Fruit fly (Drosophila melanogaster): ENCODE data around the gene CG6813.

- TF ChIP-seq CG1621 (tag; optimal IDR thresholded peaks at IDR 0.05) = no peak
- TF ChIP-seq spab (GFP tag; optimal IDR thresholded peaks at IDR 0.05) = no peak
- TF ChIP-seq CG6808 (GFP tag; optimal IDR thresholded peaks at IDR 0.05) = no peak
- TF ChIP-seq CG8119 (GFP tag; IDR thresholded peaks at IDR 0.05) = no peak
- TF ChIP-seq acj6 (GFP tag; optimal IDR thresholded peaks at IDR 0.05) = no peak
- no peak for TF ChIP-seq CG10669 (GFP tag; optimal IDR thresholded peaks at IDR 0.05)
- no peak for TF ChIP-seq CG10631 (GFP tag; optimal IDR thresholded peaks at IDR 0.05)
- peak; percentile 18 for TF ChIP-seq Hr4 (GFP tag; optimal IDR thresholded peaks at IDR 0.05)
Observed at dm6 chr3R:11662617-11663016, 36.2 kb upstream of the CG6813 start.

Measured in whole organism, prepupa.